Worm (Caenorhabditis elegans) whole organism, late embryonic: Measurements from ENCODE around the gene sre-24.

Experiments used
- C08G9.2 ChIP-seq: sonication (generic microtip); optimal IDR thresholded peaks from 2 replicates; lab custom pipeline; 2016; ENCODE audit warnings: mild to moderate bottlenecking, missing genetic modification characterization, moderate library complexity, missing compliant biosample characterization
- C38D4.7 ChIP-seq: fragments of 200-800 bp; sonication (Bioruptor generic); optimal IDR thresholded peaks from 2 replicates; lab custom pipeline; 2018; ENCODE audit warnings: mild to moderate bottlenecking, missing genetic modification characterization, moderate library complexity, missing compliant biosample characterization
- F13H6.1 ChIP-seq: sonication (generic microtip); optimal IDR thresholded peaks from 2 replicates; lab custom pipeline; 2016; ENCODE audit warnings: missing genetic modification characterization, missing compliant biosample characterization
- ceh-18 ChIP-seq: sonication (generic microtip); optimal IDR thresholded peaks from 2 replicates; lab custom pipeline; 2016; ENCODE audit warnings: missing genetic modification characterization, missing compliant biosample characterization
- ceh-2 ChIP-seq: sonication (generic microtip); optimal IDR thresholded peaks from 2 replicates; lab custom pipeline; 2016; ENCODE audit warnings: missing genotype, missing genetic modification characterization, missing compliant biosample characterization
- ceh-22 ChIP-seq: sonication (generic microtip); optimal IDR thresholded peaks from 2 replicates; lab custom pipeline; 2017; ENCODE audit warnings: missing biosample characterization, missing genetic modification characterization
- ceh-24 ChIP-seq: sonication (generic microtip); optimal IDR thresholded peaks from 2 replicates; lab custom pipeline; 2016; ENCODE audit warnings: mild to moderate bottlenecking, missing genetic modification characterization, missing compliant biosample characterization
- ceh-30 ChIP-seq: fragments of 150-350 bp; optimal IDR thresholded peaks from 2 replicates; lab custom pipeline; 2014; ENCODE audit warnings: missing biosample characterization, missing genetic modification characterization
- ceh-34 ChIP-seq: sonication (generic microtip); optimal IDR thresholded peaks from 2 replicates; lab custom pipeline; 2016; ENCODE audit warnings: mild to moderate bottlenecking, missing genetic modification characterization, missing compliant biosample characterization
- ceh-45 ChIP-seq: fragments of 200-800 bp; sonication (Bioruptor generic); IDR thresholded peaks from 2 replicates; pipeline ENCODE4 v1.3.6; 2022; ENCODE audit warnings: missing genetic modification reagents, missing genetic modification characterization, missing compliant biosample characterization
- ceh-48 ChIP-seq: sonication (generic microtip); optimal IDR thresholded peaks from 2 replicates; lab custom pipeline; 2016; ENCODE audit warnings: missing genetic modification characterization, inconsistent platforms, missing compliant biosample characterization
- ceh-9 ChIP-seq: sonication (generic microtip); optimal IDR thresholded peaks from 2 replicates; lab custom pipeline; 2016; ENCODE audit warnings: mild to moderate bottlenecking, missing genetic modification characterization, inconsistent platforms, missing compliant biosample characterization
- che-1 ChIP-seq: sonication (generic microtip); optimal IDR thresholded peaks from 2 replicates; lab custom pipeline; 2016; ENCODE audit warnings: mild to moderate bottlenecking, missing genetic modification characterization, missing compliant biosample characterization
- eyg-1 ChIP-seq: sonication (generic microtip); optimal IDR thresholded peaks from 2 replicates; lab custom pipeline; 2016; ENCODE audit warnings: missing genotype, missing genetic modification characterization, missing compliant biosample characterization
- fax-1 ChIP-seq: sonication (generic microtip); optimal IDR thresholded peaks from 2 replicates; lab custom pipeline; 2016; ENCODE audit warnings: missing genotype, missing genetic modification characterization, missing compliant biosample characterization
- fkh-10 ChIP-seq: fragments of 150-350 bp; optimal IDR thresholded peaks from 2 replicates; lab custom pipeline; 2014; ENCODE audit warnings: missing biosample characterization, missing genetic modification reagents, missing genetic modification characterization
- fkh-6 ChIP-seq: sonication (generic microtip); optimal IDR thresholded peaks from 2 replicates; lab custom pipeline; 2016; ENCODE audit warnings: missing genetic modification characterization, missing compliant biosample characterization
- gmeb-2 ChIP-seq: sonication (generic microtip); optimal IDR thresholded peaks from 2 replicates; lab custom pipeline; 2016; ENCODE audit warnings: missing genetic modification characterization, inconsistent platforms, missing compliant biosample characterization
- hlh-15 ChIP-seq: sonication (generic microtip); optimal IDR thresholded peaks from 2 replicates; lab custom pipeline; 2016; ENCODE audit warnings: missing genetic modification characterization, missing compliant biosample characterization
- hlh-30 ChIP-seq: sonication (generic microtip); optimal IDR thresholded peaks from 2 replicates; lab custom pipeline; 2017; ENCODE audit warnings: antibody characterized with exemption, missing genetic modification characterization, missing compliant biosample characterization; ENCODE audit not compliant: insufficient read depth
- hlh-6 ChIP-seq: sonication (generic microtip); optimal IDR thresholded peaks from 2 replicates; lab custom pipeline; 2016; ENCODE audit warnings: missing genotype, missing genetic modification characterization, missing compliant biosample characterization
- lim-6 ChIP-seq: sonication (generic microtip); optimal IDR thresholded peaks from 2 replicates; lab custom pipeline; 2016; ENCODE audit warnings: missing genetic modification characterization, missing compliant biosample characterization
- nfya-1 ChIP-seq: sonication (generic microtip); optimal IDR thresholded peaks from 2 replicates; lab custom pipeline; 2017; ENCODE audit warnings: missing genetic modification characterization, mild to moderate bottlenecking, missing compliant biosample characterization, antibody characterized with exemption, moderate library complexity
- nhr-232 ChIP-seq: sonication (generic microtip); optimal IDR thresholded peaks from 2 replicates; lab custom pipeline; 2016; ENCODE audit warnings: missing genetic modification characterization, missing compliant biosample characterization
- pag-3 ChIP-seq: sonication (generic microtip); optimal IDR thresholded peaks from 2 replicates; lab custom pipeline; 2016; ENCODE audit warnings: missing compliant biosample characterization, missing genetic modification characterization, borderline replicate concordance
- pat-9 ChIP-seq: fragments of 200-800 bp; sonication (Bioruptor generic); optimal IDR thresholded peaks from 2 replicates; lab custom pipeline; 2018; ENCODE audit warnings: mild to moderate bottlenecking, missing genetic modification characterization, moderate library complexity, missing compliant biosample characterization
- pax-1 ChIP-seq: fragments of 150-350 bp; optimal IDR thresholded peaks from 2 replicates; lab custom pipeline; 2014; ENCODE audit warnings: missing biosample characterization, missing genetic modification characterization
- pqm-1 ChIP-seq: sonication (generic microtip); optimal IDR thresholded peaks from 2 replicates; lab custom pipeline; 2016; ENCODE audit warnings: missing genetic modification characterization, missing compliant biosample characterization
- ref-2 ChIP-seq: sonication (generic microtip); optimal IDR thresholded peaks from 2 replicates; lab custom pipeline; 2016; ENCODE audit warnings: missing genetic modification characterization, missing compliant biosample characterization
- sdc-2 ChIP-seq: sonication (generic microtip); optimal IDR thresholded peaks from 2 replicates; lab custom pipeline; 2016; ENCODE audit warnings: missing genotype, missing genetic modification characterization, missing compliant biosample characterization
- sox-2 ChIP-seq: fragments of 200-800 bp; sonication (Bioruptor generic); IDR thresholded peaks from 2 replicates; pipeline ENCODE4 v1.3.6; 2022; ENCODE audit warnings: missing genetic modification reagents, missing genetic modification characterization, missing compliant biosample characterization
- tbx-2 ChIP-seq: sonication (generic microtip); optimal IDR thresholded peaks from 2 replicates; lab custom pipeline; 2016; ENCODE audit warnings: missing genetic modification characterization, missing compliant biosample characterization
- tbx-7 ChIP-seq: sonication (generic microtip); optimal IDR thresholded peaks from 2 replicates; lab custom pipeline; 2016; ENCODE audit warnings: missing genotype, missing genetic modification characterization, missing compliant biosample characterization
- ttx-3 ChIP-seq: sonication (generic microtip); optimal IDR thresholded peaks from 2 replicates; lab custom pipeline; 2016; ENCODE audit warnings: missing genetic modification reagents, missing genetic modification characterization, missing compliant biosample characterization
- unc-3 ChIP-seq, 2 experiments: fragments of 200-800 bp in 1 of 2; sonication (Bioruptor generic) in 1 of 2; sonication (generic microtip) in 1 of 2; conservative IDR thresholded peaks in 1 of 2; optimal IDR thresholded peaks in 1 of 2; 2 replicates each; pipeline versions ENCODE4 v1.3.6 to Lab custom; 2016 to 2022; ENCODE audit warnings: missing compliant biosample characterization in 2 of 2, missing genetic modification characterization in 2 of 2, missing genetic modification reagents in 1 of 2
- unc-55 ChIP-seq: sonication (generic microtip); optimal IDR thresholded peaks from 2 replicates; lab custom pipeline; 2017; ENCODE audit warnings: missing biosample characterization, missing genetic modification reagents, missing genetic modification characterization

Gene sre-24

ce11 chrV:2913948-2914347 lies 29.4 kb downstream of the sre-24 start, which contains the start of gene srh-146:
Gene srh-146, plus strand, starts transcription at chrV:2914248.
- TF ChIP-seq pqm-1 (tag; lab: Kevin White, UChicago): no peak
- no peak for TF ChIP-seq pax-1 (tag; lab: Kevin White, UChicago)
- no peak for TF ChIP-seq tbx-7 (tag; lab: Kevin White, UChicago)

DNA sequence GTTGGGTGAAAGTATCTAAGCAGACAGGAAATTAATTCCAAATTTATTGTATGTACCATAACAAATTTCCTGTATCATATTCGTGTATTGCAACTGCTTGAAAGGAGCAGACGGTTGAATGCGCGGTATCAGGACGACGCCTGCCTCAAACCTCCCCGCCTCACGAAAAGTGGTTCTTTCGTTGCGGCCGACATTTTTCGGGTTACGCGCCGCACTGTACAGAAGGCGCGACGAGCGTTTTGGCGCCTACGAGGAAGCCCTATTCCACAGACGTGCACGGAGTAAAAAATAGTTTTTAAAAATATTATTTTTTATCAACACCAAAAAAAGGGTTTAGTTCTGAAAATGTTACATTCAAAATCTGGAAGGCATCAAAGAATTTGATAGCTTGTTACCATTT lies 35.6 kb downstream of the sre-24 start:
- TF ChIP-seq sox-2 (GFP tag; lab: Robert Waterston, UW) (no peak), ref-2 (tag; lab: Kevin White, UChicago) (no peak), eyg-1 (no peak), ceh-2 (tag; lab: Kevin White, UChicago) (no peak), tbx-2 (tag; lab: Kevin White, UChicago) (no peak), pqm-1 (tag; lab: Kevin White, UChicago) (no peak)

ce11 chrV:2922594-2922993 lies 38.1 kb downstream of the sre-24 start, which contains the start of gene srh-38:
Gene srh-38, minus strand, starts transcription at chrV:2922694.
- TF ChIP-seq fkh-10 (GFP tag; lab: Kevin White, UChicago) (no peak), ceh-22 (tag; lab: Kevin White, UChicago) (no peak), C08G9.2 (tag; lab: Kevin White, UChicago) (no peak), fax-1 (tag; lab: Kevin White, UChicago) (no peak), unc-3 (GFP tag; conservative IDR thresholded peaks at IDR 0.05; lab: Robert Waterston, UW) (no peak), unc-3 (tag; optimal IDR thresholded peaks at IDR 0.05; lab: Kevin White, UChicago) (no peak), hlh-30 (no peak), gmeb-2 (tag; lab: Kevin White, UChicago) (no peak), lim-6 (no peak), ceh-48 (tag; lab: Kevin White, UChicago) (no peak), ceh-18 (tag; lab: Kevin White, UChicago) (no peak), pat-9 (tag; lab: Kevin White, UChicago) (no peak), ref-2 (tag; lab: Kevin White, UChicago) (no peak), nhr-232 (no peak), ceh-9 (tag; lab: Kevin White, UChicago) (no peak), ttx-3 (tag; lab: Kevin White, UChicago) (no peak), ceh-34 (tag; lab: Kevin White, UChicago) (no peak), ceh-45 (GFP tag; lab: Robert Waterston, UW) (no peak), F13H6.1 (tag; lab: Kevin White, UChicago) (no peak), che-1 (tag; lab: Kevin White, UChicago) (no peak), ceh-30 (tag; lab: Kevin White, UChicago) (no peak)

DNA sequence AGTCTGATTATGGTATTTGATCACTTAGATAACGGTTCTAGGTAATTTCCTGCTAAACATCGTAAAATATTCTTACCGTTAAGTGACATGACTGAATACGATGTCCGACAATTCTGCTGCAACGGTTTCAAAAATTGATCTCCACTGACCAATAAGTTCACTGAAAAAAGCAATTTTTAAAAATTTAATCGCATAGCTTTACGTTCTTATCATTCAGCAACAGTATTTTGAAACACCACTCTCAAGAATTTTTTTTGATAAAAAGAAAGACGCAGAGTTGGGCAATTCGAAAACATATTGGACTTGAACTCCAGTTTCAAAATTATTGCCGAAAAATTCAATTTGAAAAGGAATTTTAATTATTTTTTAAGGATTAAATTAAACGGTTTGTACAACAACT lies 43.0 kb downstream of the sre-24 start, which contains the start of gene C31B8.12:
TSS of gene C31B8.12 (minus strand) at position 101 of the 400 bp plus-strand sequence.
- TF ChIP-seq nfya-1 (tag; lab: Kevin White, UChicago) (no peak), ceh-18 (tag; lab: Kevin White, UChicago) (no peak), fkh-10 (GFP tag; lab: Kevin White, UChicago) (no peak), C08G9.2 (tag; lab: Kevin White, UChicago) (no peak), unc-55 (no peak), fax-1 (tag; lab: Kevin White, UChicago) (no peak), F13H6.1 (tag; lab: Kevin White, UChicago) (no peak), ceh-22 (tag; lab: Kevin White, UChicago) (no peak), hlh-6 (tag; lab: Kevin White, UChicago) (no peak), sdc-2 (tag; lab: Kevin White, UChicago) (no peak), fkh-6 (tag; lab: Kevin White, UChicago) (no peak), ceh-48 (tag; lab: Kevin White, UChicago) (no peak), pqm-1 (tag; lab: Kevin White, UChicago) (no peak), eyg-1 (no peak), ceh-24 (tag; lab: Kevin White, UChicago) (no peak), pag-3 (tag; lab: Kevin White, UChicago) (no peak), C38D4.7 (GFP tag; lab: Kevin White, UChicago) (no peak), hlh-15 (tag; lab: Kevin White, UChicago) (no peak)
